Fruit fly (Drosophila melanogaster) whole organism, embryonic: Measurements from ENCODE around the gene CG5776.

ENCODE experiments used
- Bgb ChIP-seq: fragments of 200-800 bp; sonication (Bioruptor generic); IDR thresholded peaks from 2 replicates; pipeline ENCODE4 v1.3.6; 2022; ENCODE audit warnings: missing biosample characterization, missing genetic modification characterization; ENCODE audit not compliant: partially characterized antibody
- CG11247 ChIP-seq: fragments of 200-800 bp; sonication (Bioruptor generic); IDR thresholded peaks from 2 replicates; pipeline ENCODE4 v1.3.6; 2022; ENCODE audit warnings: missing biosample characterization, missing genetic modification characterization
- CG12071 ChIP-seq: fragments of 200-800 bp; sonication (Bioruptor generic); optimal IDR thresholded peaks from 3 replicates; lab custom pipeline; 2018; ENCODE audit warnings: missing biosample characterization, mild to moderate bottlenecking, missing genetic modification characterization
- CG12155 ChIP-seq: fragments of 200-800 bp; sonication (Bioruptor generic); optimal IDR thresholded peaks from 3 replicates; lab custom pipeline; 2016; ENCODE audit warnings: missing biosample characterization, missing genetic modification characterization
- CG16813 ChIP-seq: fragments of 200-800 bp; sonication (Bioruptor generic); IDR thresholded peaks from 3 replicates; pipeline ENCODE4 v1.3.6; 2022; ENCODE audit warnings: missing biosample characterization, missing genetic modification characterization; ENCODE audit not compliant: partially characterized antibody
- CG2199 ChIP-seq: fragments of 200-800 bp; sonication (Bioruptor generic); IDR thresholded peaks from 3 replicates; pipeline ENCODE4 v1.3.6; 2022; ENCODE audit warnings: missing biosample characterization, missing genetic modification characterization
- CG30020 ChIP-seq: fragments of 200-800 bp; optimal IDR thresholded peaks from 2 replicates; lab custom pipeline; 2019; ENCODE audit warnings: missing biosample characterization, mild to moderate bottlenecking, missing genetic modification characterization, moderate library complexity
- CG3065 ChIP-seq: fragments of 200-800 bp; sonication (Bioruptor generic); optimal IDR thresholded peaks from 2 replicates; lab custom pipeline; 2016; ENCODE audit warnings: missing biosample characterization, missing genetic modification characterization
- CG3281 ChIP-seq: fragments of 200-800 bp; sonication (Bioruptor generic); optimal IDR thresholded peaks from 3 replicates; lab custom pipeline; 2017; ENCODE audit warnings: missing biosample characterization, mild to moderate bottlenecking, missing genetic modification characterization
- CG4360 ChIP-seq: fragments of 200-800 bp; sonication (Bioruptor generic); IDR thresholded peaks from 2 replicates; pipeline ENCODE4 v1.3.6; 2022; ENCODE audit warnings: missing biosample characterization, missing genetic modification characterization
- CG4404 ChIP-seq: fragments of 200-800 bp; sonication (Bioruptor generic); IDR thresholded peaks from 2 replicates; pipeline ENCODE4 v1.3.6; 2022; ENCODE audit warnings: missing biosample characterization, missing genetic modification characterization
- CG7786 ChIP-seq: fragments of 200-800 bp; sonication (Bioruptor generic); optimal IDR thresholded peaks from 2 replicates; lab custom pipeline; 2016; ENCODE audit warnings: missing biosample characterization, missing genetic modification characterization
- CTCF ChIP-seq: fragments of 200-800 bp; sonication (Bioruptor generic); optimal IDR thresholded peaks from 2 replicates; lab custom pipeline; 2017; ENCODE audit warnings: missing biosample characterization, mild to moderate bottlenecking, missing genetic modification characterization, moderate library complexity
- Camta ChIP-seq: fragments of 200-800 bp; sonication (Bioruptor generic); optimal IDR thresholded peaks from 2 replicates; lab custom pipeline; 2016; ENCODE audit warnings: missing biosample characterization, missing genetic modification characterization
- D19B ChIP-seq: fragments of 200-800 bp; sonication (Bioruptor generic); optimal IDR thresholded peaks from 2 replicates; lab custom pipeline; 2017; ENCODE audit warnings: missing biosample characterization, mild to moderate bottlenecking, missing genetic modification characterization
- Drgx ChIP-seq: fragments of 200-800 bp; sonication (Bioruptor generic); IDR thresholded peaks from 2 replicates; pipeline ENCODE4 v1.3.6; 2022; ENCODE audit warnings: missing biosample characterization, missing genetic modification characterization
- E2f1 ChIP-seq: fragments of 200-800 bp; sonication (Bioruptor generic); IDR thresholded peaks from 2 replicates; pipeline ENCODE4 v1.3.6; 2022; ENCODE audit warnings: missing biosample characterization, missing genetic modification characterization
- E2f2 ChIP-seq: fragments of 200-800 bp; sonication (Bioruptor generic); IDR thresholded peaks from 2 replicates; pipeline ENCODE4 v1.3.6; 2022; ENCODE audit warnings: missing biosample characterization, missing genetic modification characterization
- Fer1 ChIP-seq: fragments of 200-800 bp; sonication (Bioruptor generic); optimal IDR thresholded peaks from 2 replicates; lab custom pipeline; 2017; ENCODE audit warnings: missing biosample characterization, mild to moderate bottlenecking, missing genetic modification characterization
- Gsc ChIP-seq: fragments of 200-800 bp; sonication (Bioruptor generic); IDR thresholded peaks from 2 replicates; pipeline ENCODE4 v1.3.6; 2022; ENCODE audit warnings: missing biosample characterization, missing genetic modification characterization
- Gug ChIP-seq: fragments of 200-800 bp; sonication (Bioruptor generic); IDR thresholded peaks from 4 replicates; pipeline ENCODE4 v1.3.6; 2022; ENCODE audit warnings: missing biosample characterization, missing genetic modification characterization
- H2.0 ChIP-seq: fragments of 200-800 bp; sonication (Bioruptor generic); IDR thresholded peaks from 2 replicates; pipeline ENCODE4 v1.3.6; 2022; ENCODE audit warnings: missing biosample characterization, missing genetic modification characterization
- HLH4C ChIP-seq: fragments of 200-800 bp; sonication (Bioruptor generic); IDR thresholded peaks from 3 replicates; pipeline ENCODE4 v1.3.6; 2022; ENCODE audit warnings: missing biosample characterization, missing genetic modification characterization; ENCODE audit not compliant: partially characterized antibody
- HmgD ChIP-seq: fragments of 200-800 bp; sonication (Bioruptor generic); optimal IDR thresholded peaks from 3 replicates; lab custom pipeline; 2016; ENCODE audit warnings: missing biosample characterization, missing genetic modification characterization
- Jarid2 ChIP-seq: fragments of 200-800 bp; sonication (Bioruptor generic); optimal IDR thresholded peaks from 3 replicates; lab custom pipeline; 2017; ENCODE audit warnings: mild to moderate bottlenecking, missing biosample characterization, missing genetic modification reagents, missing genetic modification characterization
- Med ChIP-seq: fragments of 200-800 bp; sonication (Bioruptor generic); peaks from one replicate; lab custom pipeline; 2016; ENCODE audit warnings: missing biosample characterization, missing genetic modification characterization, mild to moderate bottlenecking, inconsistent platforms, moderate library complexity
- NK7.1 ChIP-seq: fragments of 200-800 bp; sonication (Bioruptor generic); optimal IDR thresholded peaks from 3 replicates; lab custom pipeline; 2016; ENCODE audit warnings: missing biosample characterization, missing genetic modification characterization
- Nf-YA ChIP-seq: fragments of 200-800 bp; sonication (Bioruptor generic); IDR thresholded peaks from 2 replicates; pipeline ENCODE4 v1.3.6; 2022; ENCODE audit warnings: missing biosample characterization, missing genetic modification characterization
- Nf-YC ChIP-seq: fragments of 200-800 bp; optimal IDR thresholded peaks from 3 replicates; lab custom pipeline; 2019; ENCODE audit warnings: missing biosample characterization, mild to moderate bottlenecking, missing genetic modification characterization, moderate library complexity
- Scr ChIP-seq: fragments of 200-800 bp; sonication (Bioruptor generic); IDR thresholded peaks from 2 replicates; pipeline ENCODE4 v1.3.6; 2022; ENCODE audit warnings: missing biosample characterization, missing genetic modification characterization; ENCODE audit not compliant: partially characterized antibody
- Vsx1 ChIP-seq: fragments of 200-800 bp; sonication (Bioruptor generic); optimal IDR thresholded peaks from 2 replicates; lab custom pipeline; 2017; ENCODE audit warnings: missing biosample characterization, mild to moderate bottlenecking, missing genetic modification characterization, missing genetic modification reagents
- ase ChIP-seq: fragments of 200-800 bp; sonication (Bioruptor generic); IDR thresholded peaks from 3 replicates; pipeline ENCODE4 v1.3.6; 2022; ENCODE audit warnings: missing biosample characterization, missing genetic modification characterization
- bcd ChIP-seq: fragments of 200-800 bp; sonication (Bioruptor generic); optimal IDR thresholded peaks from 2 replicates; lab custom pipeline; 2017; ENCODE audit warnings: missing biosample characterization, mild to moderate bottlenecking, missing genetic modification characterization
- cwo ChIP-seq: fragments of 200-800 bp; sonication (Bioruptor generic); optimal IDR thresholded peaks from 3 replicates; lab custom pipeline; 2017; ENCODE audit warnings: missing biosample characterization, missing genetic modification characterization, mild to moderate bottlenecking, moderate library complexity, missing genetic modification reagents
- h ChIP-seq: fragments of >200 bp; optimal IDR thresholded peaks from 2 replicates; lab custom pipeline; 2017
- lbe ChIP-seq: fragments of 200-800 bp; sonication (Bioruptor generic); optimal IDR thresholded peaks from 2 replicates; lab custom pipeline; 2016; ENCODE audit warnings: missing biosample characterization, mild to moderate bottlenecking, missing genetic modification characterization
- lilli ChIP-seq: fragments of 200-800 bp; sonication (Bioruptor generic); optimal IDR thresholded peaks from 3 replicates; lab custom pipeline; 2016; ENCODE audit warnings: missing biosample characterization, missing genetic modification characterization
- lola ChIP-seq, 3 experiments: fragments of >200 bp in 2 of 3; fragments of 200-800 bp in 1 of 3; sonication (Bioruptor generic) in 1 of 3; optimal IDR thresholded peaks; 2 replicates each; lab custom pipeline; 2017 to 2019; ENCODE audit warnings: missing biosample characterization in 3 of 3, missing genetic modification characterization in 3 of 3, mild to moderate bottlenecking in 1 of 3, moderate library complexity in 1 of 3
- pum ChIP-seq: fragments of 200-800 bp; sonication (Bioruptor generic); optimal IDR thresholded peaks from 2 replicates; lab custom pipeline; 2016; ENCODE audit warnings: missing biosample characterization, missing genetic modification characterization
- pzg ChIP-seq: fragments of 200-800 bp; sonication (Bioruptor generic); optimal IDR thresholded peaks from 3 replicates; lab custom pipeline; 2018; ENCODE audit warnings: missing biosample characterization, mild to moderate bottlenecking, missing genetic modification characterization, moderate library complexity
- rib ChIP-seq: fragments of 200-800 bp; sonication (Bioruptor generic); IDR thresholded peaks from 2 replicates; pipeline ENCODE4 v1.3.6; 2022; ENCODE audit warnings: missing biosample characterization, missing genetic modification characterization
- sens ChIP-seq: fragments of 200-800 bp; sonication (Bioruptor generic); peaks from one replicate; lab custom pipeline; 2016; ENCODE audit warnings: missing biosample characterization, missing genetic modification characterization
- sima ChIP-seq: fragments of 200-800 bp; sonication (Bioruptor generic); optimal IDR thresholded peaks from 2 replicates; lab custom pipeline; 2016; ENCODE audit warnings: missing biosample characterization, missing genetic modification characterization
- slbo ChIP-seq: fragments of 200-800 bp; sonication (Bioruptor generic); IDR thresholded peaks from 2 replicates; pipeline ENCODE4 v1.3.6; 2022; ENCODE audit warnings: missing biosample characterization, missing genetic modification characterization
- sr ChIP-seq: fragments of 200-800 bp; sonication (Bioruptor generic); IDR thresholded peaks from 3 replicates; pipeline ENCODE4 v1.3.6; 2022; ENCODE audit warnings: missing biosample characterization, missing genetic modification characterization
- stc ChIP-seq: fragments of 200-800 bp; sonication (Bioruptor generic); IDR thresholded peaks from 2 replicates; pipeline ENCODE4 v1.3.6; 2022; ENCODE audit warnings: missing biosample characterization, missing genetic modification characterization
- toy ChIP-seq: fragments of 200-800 bp; sonication (Bioruptor generic); IDR thresholded peaks from 2 replicates; pipeline ENCODE4 v1.3.6; 2022; ENCODE audit warnings: missing biosample characterization, missing genetic modification characterization
- zen ChIP-seq: fragments of 200-800 bp; sonication (Bioruptor generic); optimal IDR thresholded peaks from 3 replicates; lab custom pipeline; 2018; ENCODE audit warnings: missing biosample characterization, mild to moderate bottlenecking, missing genetic modification characterization, moderate library complexity
- zen2 ChIP-seq: fragments of 200-800 bp; sonication (Bioruptor generic); IDR thresholded peaks from 3 replicates; pipeline ENCODE4 v1.3.6; 2022; ENCODE audit warnings: missing biosample characterization, missing genetic modification characterization; ENCODE audit not compliant: partially characterized antibody

CG5776 gene

dm6 chr2L:12718437-12719376 is 14.5 kb upstream of the CG5776 start, which contains the start of gene MRP (continued):
- TF ChIP-seq Jarid2 (GFP tag; lab: Kevin White, UChicago) (peak; percentile 89), CG2199 (GFP tag; lab: Robert Waterston, UW) (peak; percentile 73; the same call in 2 of the 3 replicates), lbe (GFP tag; lab: Kevin White, UChicago) (no peak), CG11247 (GFP tag; lab: Robert Waterston, UW) (peak; percentile 29; the same call in 1 of the 2 replicates), CG4360 (GFP tag; lab: Robert Waterston, UW) (peak; percentile 87), sens (GFP tag; lab: Kevin White, UChicago) (peak; percentile 30), CG3281 (GFP tag; lab: Kevin White, UChicago) (peak; percentile 12), CG16813 (0 out of 3 replicates have a peak, but pooled peaks have one; percentile 24), toy (GFP tag; lab: Robert Waterston, UW) (no peak), CTCF (GFP tag; lab: Kevin White, UChicago) (peak; percentile 35), HLH4C (GFP tag; lab: Robert Waterston, UW) (peak; percentile 51; the same call in 1 of the 3 replicates), cwo (peak; percentile 9), pum (GFP tag; lab: Kevin White, UChicago) (no peak), CG12155 (GFP tag; lab: Kevin White, UChicago) (no peak), Med (GFP tag; lab: Kevin White, UChicago) (peak; percentile 93), CG4404 (GFP tag; lab: Robert Waterston, UW) (no peak), E2f1 (GFP tag; lab: Robert Waterston, UW) (0 out of 2 replicates have a peak, but pooled peaks have one; percentile 35), zen (tag; lab: Kevin White, UChicago) (no peak), rib (peak; percentile 67; the same call in 1 of the 2 replicates), bcd (GFP tag; lab: Kevin White, UChicago) (no peak), CG12071 (peak; percentile 28), Nf-YC (peak; percentile 51), CG7786 (GFP tag; lab: Kevin White, UChicago) (no peak), D19B (GFP tag; lab: Kevin White, UChicago) (no peak), pzg (GFP tag; lab: Kevin White, UChicago) (no peak), CG30020 (no peak), Gug (GFP tag; lab: Robert Waterston, UW) (no peak), Camta (GFP tag; lab: Kevin White, UChicago) (no peak), H2.0 (GFP tag; lab: Robert Waterston, UW) (no peak), Vsx1 (GFP tag; lab: Kevin White, UChicago) (peak; percentile 31), zen2 (GFP tag; lab: Robert Waterston, UW) (0 out of 3 replicates have a peak, but pooled peaks have one; percentile 24), sima (GFP tag; lab: Kevin White, UChicago) (no peak), h (lab: Kevin White, UChicago) (no peak), Nf-YA (0 out of 2 replicates have a peak, but pooled peaks have one; percentile 16), E2f2 (peak; percentile 29; the same call in 1 of the 2 replicates), Drgx (GFP tag; lab: Robert Waterston, UW) (peak; percentile 49; the same call in 1 of the 2 replicates), HmgD (GFP tag; lab: Kevin White, UChicago) (no peak), lilli (GFP tag; lab: Kevin White, UChicago) (no peak), sr (GFP tag; lab: Robert Waterston, UW) (no peak), slbo (GFP tag; lab: Robert Waterston, UW) (peak; percentile 32), stc (peak; percentile 39; the same call in 1 of the 2 replicates), Fer1 (GFP tag; lab: Kevin White, UChicago) (peak; percentile 59), Bgb (GFP tag; lab: Robert Waterston, UW) (peak; percentile 64), Scr (GFP tag; lab: Robert Waterston, UW) (no peak), lola (GFP tag; optimal IDR thresholded peaks at IDR 0.05; lab: Kevin White, UChicago) (no peak), CG3065 (GFP tag; lab: Kevin White, UChicago) (no peak), ase (GFP tag; lab: Robert Waterston, UW) (0 out of 3 replicates have a peak, but pooled peaks have one; percentile 37), NK7.1 (GFP tag; lab: Kevin White, UChicago) (no peak), Gsc (GFP tag; lab: Robert Waterston, UW) (no peak)
